Fruit fly (Drosophila melanogaster) whole organism, embryonic: ENCODE measurements around the gene CG5246.

Experiments
- CG17385 ChIP-seq: fragments of 200-800 bp; sonication (Bioruptor generic); optimal IDR thresholded peaks from 3 replicates; lab custom pipeline; 2018; ENCODE audit warnings: missing biosample characterization, mild to moderate bottlenecking, missing genetic modification characterization
- CG3838 ChIP-seq: fragments of 200-800 bp; sonication (Bioruptor generic); optimal IDR thresholded peaks from 3 replicates; lab custom pipeline; 2016; ENCODE audit warnings: missing biosample characterization, missing genetic modification characterization
- CG7839 ChIP-seq: fragments of 200-800 bp; sonication (Bioruptor generic); optimal IDR thresholded peaks from 3 replicates; lab custom pipeline; 2018; ENCODE audit warnings: missing biosample characterization, mild to moderate bottlenecking, missing genetic modification characterization, moderate library complexity
- caup ChIP-seq: fragments of 200-800 bp; sonication (Bioruptor generic); optimal IDR thresholded peaks from 3 replicates; lab custom pipeline; 2017; ENCODE audit warnings: missing biosample characterization, mild to moderate bottlenecking, missing genetic modification characterization, moderate library complexity; ENCODE audit not compliant: severe bottlenecking

DNA sequence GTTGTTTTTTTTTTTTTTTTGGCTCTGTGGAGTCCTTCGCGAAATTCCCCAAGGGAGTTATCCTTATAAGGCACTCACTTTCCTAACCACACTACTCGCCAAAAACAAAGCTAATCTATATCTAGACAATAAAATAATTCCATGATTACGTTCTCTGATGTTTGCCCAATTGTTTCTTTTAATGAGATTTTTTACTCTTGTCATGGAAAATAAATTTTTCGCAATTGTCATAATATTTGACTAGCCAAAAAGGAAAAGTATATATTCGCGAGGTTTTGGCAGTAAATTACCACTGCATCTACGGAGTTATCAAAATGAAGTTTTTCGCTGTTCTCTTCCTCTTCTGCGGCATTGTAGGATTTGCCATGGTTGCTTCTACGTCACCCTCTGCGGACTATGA, 15.7 kb upstream of the CG5246 start, which contains the start of gene CG34278:
- TF ChIP-seq CG17385 (GFP tag; lab: Kevin White, UChicago): no peak
- TF ChIP-seq CG3838 (GFP tag; lab: Kevin White, UChicago): no peak
- no peak for TF ChIP-seq CG7839 (tag; lab: Kevin White, UChicago)
- TF ChIP-seq caup (GFP tag; lab: Kevin White, UChicago): no peak
